Fruit fly (Drosophila melanogaster): Measurements from ENCODE around the gene AsnS.
A peak's percentile ranks its signal among the peaks of the same experiment; 100 is the strongest.

The AsnS gene

DNA sequence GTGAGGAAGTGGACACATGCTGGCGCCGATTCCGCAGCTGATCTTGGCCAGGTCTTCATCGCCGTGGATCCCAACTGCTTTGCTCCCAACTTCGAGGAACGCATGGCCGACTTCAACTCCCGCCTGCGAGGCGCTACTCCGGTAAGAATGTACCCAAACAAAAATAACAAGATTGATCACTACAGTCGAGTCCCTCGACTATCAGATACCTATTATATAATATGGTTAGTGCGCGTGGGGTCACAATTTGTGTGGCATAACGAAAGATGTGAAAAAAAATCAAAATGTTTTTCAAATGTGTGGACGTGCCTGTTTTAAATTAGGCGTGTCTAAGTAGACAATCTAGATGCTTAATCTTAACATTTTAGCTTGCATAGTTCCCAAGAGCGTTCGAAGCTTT is 33.6 kb downstream of the AsnS start (continued):
- TF ChIP-seq CG2875 (GFP tag; optimal IDR thresholded peaks at IDR 0.05) (no peak), Scr (GFP tag; IDR thresholded peaks at IDR 0.05; ENCODE audit: partially characterized antibody) (peak; percentile 55), tna (GFP tag; IDR thresholded peaks at IDR 0.05; ENCODE audit: partially characterized antibody) (peak; percentile 63; the same call in 1 of the 2 replicates), jigr1 (GFP tag; IDR thresholded peaks at IDR 0.05) (no peak), MTF-1 (GFP tag; optimal IDR thresholded peaks at IDR 0.05; ENCODE audit: borderline replicate concordance) (no peak), CG4424 (GFP tag; optimal IDR thresholded peaks at IDR 0.05) (no peak), CG18011 (GFP tag; optimal IDR thresholded peaks at IDR 0.05) (no peak), hb (GFP tag; IDR thresholded peaks at IDR 0.05; ENCODE audit: partially characterized antibody) (0 out of 3 replicates have a peak, but pooled peaks have one; percentile 49), TFAM (GFP tag; optimal IDR thresholded peaks at IDR 0.05) (no peak), nerfin-2 (GFP tag; IDR thresholded peaks at IDR 0.05; ENCODE audit: partially characterized antibody) (peak; percentile 51; the same call in 1 of the 2 replicates), CG34376 (GFP tag; optimal IDR thresholded peaks at IDR 0.05) (no peak), bbx (GFP tag; IDR thresholded peaks at IDR 0.05; ENCODE audit: partially characterized antibody) (peak; percentile 42; the same call in 1 of the 2 replicates), HLHmδ (GFP tag; optimal IDR thresholded peaks at IDR 0.05) (no peak), Blimp-1 (GFP tag; optimal IDR thresholded peaks at IDR 0.05) (no peak), sna (GFP tag; IDR thresholded peaks at IDR 0.05; ENCODE audit: partially characterized antibody) (peak; percentile 43), vnd (GFP tag; IDR thresholded peaks at IDR 0.05; ENCODE audit: partially characterized antibody) (peak; percentile 39; the same call in 1 of the 3 replicates), CG17912 (GFP tag; optimal IDR thresholded peaks at IDR 0.05) (no peak), ab (GFP tag; optimal IDR thresholded peaks at IDR 0.05) (no peak), HLH4C (GFP tag; IDR thresholded peaks at IDR 0.05; ENCODE audit: partially characterized antibody) (peak; percentile 80), ham (GFP tag; IDR thresholded peaks at IDR 0.05) (no peak), CG7963 (GFP tag; IDR thresholded peaks at IDR 0.05; ENCODE audit: partially characterized antibody) (peak; percentile 66; the same call in 2 of the 3 replicates), CTCF (GFP tag; optimal IDR thresholded peaks at IDR 0.05) (no peak), sens (GFP tag) (peak; percentile 34), sqz (GFP tag; optimal IDR thresholded peaks at IDR 0.05) (no peak), Gsc (GFP tag; IDR thresholded peaks at IDR 0.05) (no peak)

dm6 chr3L:21209921-21210532 is 37.1 kb downstream of the AsnS start, which contains the start of the genes CG10510 and CG10508:
TSS of gene CG10510 (minus strand) at chr3L:21210084.
TSS of gene CG10508 (plus strand) at chr3L:21210215.
- TF ChIP-seq oc (tag; optimal IDR thresholded peaks at IDR 0.05) = no peak
- TF ChIP-seq wdn (GFP tag; IDR thresholded peaks at IDR 0.05) = no peak
- no peak for TF ChIP-seq Spps (tag; optimal IDR thresholded peaks at IDR 0.05)
- no peak for TF ChIP-seq CG4328 (GFP tag; optimal IDR thresholded peaks at IDR 0.05)
- peak; percentile 80 for TF ChIP-seq Med (GFP tag)
- TF ChIP-seq pzg (GFP tag; optimal IDR thresholded peaks at IDR 0.05) = peak; percentile 36
- no peak for TF ChIP-seq Six4 (GFP tag; optimal IDR thresholded peaks at IDR 0.05)
- no peak for TF ChIP-seq CG11696 (GFP tag; IDR thresholded peaks at IDR 0.05)
- TF ChIP-seq CG6254 (GFP tag; optimal IDR thresholded peaks at IDR 0.05) = no peak
- peak; percentile 2 for TF ChIP-seq CG10267 (tag; optimal IDR thresholded peaks at IDR 0.05)
- TF ChIP-seq sd (tag; optimal IDR thresholded peaks at IDR 0.05) = peak; percentile 29
- TF ChIP-seq CG6683 (GFP tag; optimal IDR thresholded peaks at IDR 0.05) = no peak
- no peak for TF ChIP-seq pnt (GFP tag; optimal IDR thresholded peaks at IDR 0.05)
- TF ChIP-seq CG6272 (GFP tag; IDR thresholded peaks at IDR 0.05) = no peak
- TF ChIP-seq unc-4 (GFP tag; IDR thresholded peaks at IDR 0.05; ENCODE audit: partially characterized antibody) = peak; percentile 44; the same call in 1 of the 2 replicates
- no peak; the same call in 1 of the 2 replicates for TF ChIP-seq CG13287 (GFP tag; IDR thresholded peaks at IDR 0.05; ENCODE audit: partially characterized antibody)
- TF ChIP-seq CG31441 (GFP tag; IDR thresholded peaks at IDR 0.05) = no peak
- no peak for TF ChIP-seq yki (optimal IDR thresholded peaks at IDR 0.05)
- peak; percentile 63; the same call in 1 of the 3 replicates for TF ChIP-seq CG34422 (GFP tag; IDR thresholded peaks at IDR 0.05)
- TF ChIP-seq CG6654 (GFP tag; optimal IDR thresholded peaks at IDR 0.05) = no peak
- TF ChIP-seq CG18599 (GFP tag; optimal IDR thresholded peaks at IDR 0.05) = peak; percentile 48
- TF ChIP-seq CG3163 (GFP tag; optimal IDR thresholded peaks at IDR 0.05) = no peak
- TF ChIP-seq CG15269 (tag; optimal IDR thresholded peaks at IDR 0.05) = no peak
- no peak for TF ChIP-seq h (optimal IDR thresholded peaks at IDR 0.05)
- TF ChIP-seq Dfd (GFP tag; optimal IDR thresholded peaks at IDR 0.05) = no peak
